Worm (Caenorhabditis elegans) whole organism, young adult: ENCODE data around the gene F44A6.3.

Experiments used
- akir-1 ChIP-seq: fragments of 200-800 bp; sonication (Bioruptor generic); optimal IDR thresholded peaks from 2 replicates; lab custom pipeline; 2018; ENCODE audit warnings: mild to moderate bottlenecking, missing genetic modification characterization, moderate library complexity, missing compliant biosample characterization
- cebp-1 ChIP-seq, 2 experiments: fragments of 200-800 bp in 1 of 2; sonication (Bioruptor generic) in 1 of 2; sonication (generic microtip) in 1 of 2; IDR thresholded peaks in 1 of 2; optimal IDR thresholded peaks in 1 of 2; 2 replicates each; pipeline versions ENCODE4 v1.3.6 to Lab custom; 2017 to 2022; ENCODE audit warnings: missing compliant biosample characterization in 2 of 2, missing genetic modification characterization in 2 of 2, mild to moderate bottlenecking in 1 of 2, missing genetic modification reagents in 1 of 2, moderate library complexity in 1 of 2
- nfya-2 ChIP-seq: fragments of 200-800 bp; sonication (Bioruptor generic); IDR thresholded peaks from 2 replicates; pipeline ENCODE4 v1.3.6; 2022; ENCODE audit warnings: missing genetic modification reagents, missing genetic modification characterization, missing compliant biosample characterization
- nfyb-1 ChIP-seq: fragments of 200-800 bp; sonication (Bioruptor generic); IDR thresholded peaks from 2 replicates; pipeline ENCODE4 v1.3.6; 2022; ENCODE audit warnings: missing genetic modification reagents, missing genetic modification characterization, missing compliant biosample characterization
- snpc-4 ChIP-seq, 5 experiments: fragments of 150-350 bp in 1 of 5; sonication (generic microtip) in 4 of 5; optimal IDR thresholded peaks; 2 replicates each; lab custom pipeline; 2014 to 2018; ENCODE audit warnings: missing genetic modification characterization in 5 of 5, missing biosample characterization in 3 of 5, antibody characterized with exemption in 2 of 5, mild to moderate bottlenecking in 2 of 5, missing compliant biosample characterization in 2 of 5, missing genotype in 2 of 5, moderate library complexity in 2 of 5, missing genetic modification reagents in 1 of 5
- unc-62 ChIP-seq: fragments of 150-350 bp; optimal IDR thresholded peaks from 2 replicates; lab custom pipeline; 2014; ENCODE audit warnings: missing biosample characterization, missing genetic modification reagents, missing genetic modification characterization

ce11 chrX:10184708-10185107 is 27.9 kb upstream of the F44A6.3 start:
- TF ChIP-seq unc-62 (GFP tag; lab: Kevin White, UChicago) = no peak
- no peak for TF ChIP-seq cebp-1 (GFP tag; IDR thresholded peaks at IDR 0.05; lab: Robert Waterston, UW)
- no peak for TF ChIP-seq cebp-1 (tag; optimal IDR thresholded peaks at IDR 0.05; lab: Kevin White, UChicago)
- TF ChIP-seq snpc-4 (GFP tag; optimal IDR thresholded peaks at IDR 0.05; lab: Kevin White, UChicago) = no peak
- TF ChIP-seq snpc-4 (tag; optimal IDR thresholded peaks at IDR 0.05; lab: Kevin White, UChicago) = no peak
- no peak for TF ChIP-seq nfya-2 (GFP tag; lab: Robert Waterston, UW)
- TF ChIP-seq akir-1 (GFP tag; lab: Kevin White, UChicago) = no peak
- no peak for TF ChIP-seq nfyb-1 (GFP tag; lab: Robert Waterston, UW)
